Fruit fly (Drosophila melanogaster) whole organism, embryonic: ENCODE measurements around the gene CG10694.

Experiments used
- CG10321 ChIP-seq: fragments of 200-800 bp; sonication (Bioruptor generic); IDR thresholded peaks from 2 replicates; pipeline ENCODE4 v1.3.6; 2022; ENCODE audit warnings: missing biosample characterization, missing genetic modification characterization
- CG10462 ChIP-seq: fragments of 200-800 bp; sonication (Bioruptor generic); optimal IDR thresholded peaks from 2 replicates; lab custom pipeline; 2016; ENCODE audit warnings: missing biosample characterization, missing genetic modification characterization
- CG10543 ChIP-seq: fragments of 200-800 bp; sonication (Bioruptor generic); optimal IDR thresholded peaks from 3 replicates; lab custom pipeline; 2017; ENCODE audit warnings: missing biosample characterization, mild to moderate bottlenecking, missing genetic modification characterization, moderate library complexity
- CG11247 ChIP-seq: fragments of 200-800 bp; sonication (Bioruptor generic); IDR thresholded peaks from 2 replicates; pipeline ENCODE4 v1.3.6; 2022; ENCODE audit warnings: missing biosample characterization, missing genetic modification characterization
- CG12942 ChIP-seq: fragments of 200-800 bp; sonication (Bioruptor generic); optimal IDR thresholded peaks from 3 replicates; lab custom pipeline; 2016; ENCODE audit warnings: missing biosample characterization, missing genetic modification characterization
- CG13894 ChIP-seq: fragments of 200-800 bp; sonication (Bioruptor generic); optimal IDR thresholded peaks from 3 replicates; lab custom pipeline; 2018; ENCODE audit warnings: missing biosample characterization, mild to moderate bottlenecking, missing genetic modification characterization, moderate library complexity
- CG14014 ChIP-seq: fragments of 200-800 bp; sonication (Bioruptor generic); IDR thresholded peaks from 2 replicates; pipeline ENCODE4 v1.3.6; 2022; ENCODE audit warnings: missing biosample characterization, missing genetic modification characterization
- CG14441 ChIP-seq: fragments of 200-800 bp; sonication (Bioruptor generic); IDR thresholded peaks from 2 replicates; pipeline ENCODE4 v1.3.6; 2022; ENCODE audit warnings: missing biosample characterization, missing genetic modification characterization
- CG14965 ChIP-seq: fragments of 200-800 bp; sonication (Bioruptor generic); optimal IDR thresholded peaks from 2 replicates; lab custom pipeline; 2016; ENCODE audit warnings: missing biosample characterization, missing genetic modification characterization, borderline replicate concordance
- CG15073 ChIP-seq: fragments of 200-800 bp; sonication (Bioruptor generic); optimal IDR thresholded peaks from 2 replicates; lab custom pipeline; 2016; ENCODE audit warnings: missing biosample characterization, missing genetic modification characterization
- CG15696 ChIP-seq: fragments of 200-800 bp; sonication (Bioruptor generic); optimal IDR thresholded peaks from 2 replicates; lab custom pipeline; 2019; ENCODE audit warnings: missing biosample characterization, mild to moderate bottlenecking, missing genetic modification characterization, moderate library complexity
- CG18764 ChIP-seq: fragments of 200-800 bp; sonication (Bioruptor generic); optimal IDR thresholded peaks from 3 replicates; lab custom pipeline; 2016; ENCODE audit warnings: missing biosample characterization, missing genetic modification characterization
- CG2202 ChIP-seq: fragments of 200-800 bp; sonication (Bioruptor generic); optimal IDR thresholded peaks from 2 replicates; lab custom pipeline; 2018; ENCODE audit warnings: missing biosample characterization, mild to moderate bottlenecking, missing genetic modification characterization
- CG2712 ChIP-seq: fragments of 200-800 bp; optimal IDR thresholded peaks from 3 replicates; lab custom pipeline; 2019; ENCODE audit warnings: missing biosample characterization, mild to moderate bottlenecking, missing genetic modification characterization, moderate library complexity
- CG2875 ChIP-seq: fragments of 200-800 bp; sonication (Bioruptor generic); optimal IDR thresholded peaks from 2 replicates; lab custom pipeline; 2017; ENCODE audit warnings: missing biosample characterization, mild to moderate bottlenecking, missing genetic modification characterization, missing genetic modification reagents
- CG2889 ChIP-seq: fragments of 200-800 bp; sonication (Bioruptor generic); IDR thresholded peaks from 3 replicates; pipeline ENCODE4 v1.3.6; 2022; ENCODE audit warnings: missing biosample characterization, missing genetic modification characterization
- CG31388 ChIP-seq: fragments of 200-800 bp; sonication (Bioruptor generic); optimal IDR thresholded peaks from 2 replicates; lab custom pipeline; 2016; ENCODE audit warnings: missing biosample characterization, missing genetic modification characterization
- CG3407 ChIP-seq: fragments of 200-800 bp; sonication (Bioruptor generic); optimal IDR thresholded peaks from 2 replicates; lab custom pipeline; 2018; ENCODE audit warnings: missing biosample characterization, mild to moderate bottlenecking, missing genetic modification characterization
- CG9215 ChIP-seq: fragments of 200-800 bp; sonication (Bioruptor generic); IDR thresholded peaks from 2 replicates; pipeline ENCODE4 v1.3.6; 2022; ENCODE audit warnings: missing biosample characterization, missing genetic modification characterization
- Chrac-16 ChIP-seq: fragments of 200-800 bp; sonication (Bioruptor generic); optimal IDR thresholded peaks from 3 replicates; lab custom pipeline; 2016; ENCODE audit warnings: missing biosample characterization, missing genetic modification characterization
- Dek ChIP-seq: fragments of 200-800 bp; sonication (Bioruptor generic); optimal IDR thresholded peaks from 3 replicates; lab custom pipeline; 2019; ENCODE audit warnings: missing biosample characterization, mild to moderate bottlenecking, missing genetic modification characterization, moderate library complexity
- E2f1 ChIP-seq: fragments of 200-800 bp; sonication (Bioruptor generic); IDR thresholded peaks from 2 replicates; pipeline ENCODE4 v1.3.6; 2022; ENCODE audit warnings: missing biosample characterization, missing genetic modification characterization
- E2f2 ChIP-seq: fragments of 200-800 bp; sonication (Bioruptor generic); IDR thresholded peaks from 2 replicates; pipeline ENCODE4 v1.3.6; 2022; ENCODE audit warnings: missing biosample characterization, missing genetic modification characterization
- Fer2 ChIP-seq: fragments of 200-800 bp; sonication (Bioruptor generic); optimal IDR thresholded peaks from 2 replicates; lab custom pipeline; 2018; ENCODE audit warnings: missing biosample characterization, mild to moderate bottlenecking, missing genetic modification characterization, moderate library complexity
- GATAe ChIP-seq: fragments of 200-800 bp; sonication (Bioruptor generic); conservative IDR thresholded peaks from 2 replicates; pipeline ENCODE4 v1.3.6; 2022; ENCODE audit warnings: missing biosample characterization, missing genetic modification characterization
- Hr78 ChIP-seq, 2 experiments: fragments of 200-800 bp in 1 of 2; fragments of >200 bp in 1 of 2; sonication (Bioruptor generic) in 1 of 2; optimal IDR thresholded peaks; 2 replicates each; lab custom pipeline; 2017 to 2019; ENCODE audit warnings: missing biosample characterization in 2 of 2, missing genetic modification characterization in 2 of 2, mild to moderate bottlenecking in 1 of 2, moderate library complexity in 1 of 2
- NK7.1 ChIP-seq: fragments of 200-800 bp; sonication (Bioruptor generic); optimal IDR thresholded peaks from 3 replicates; lab custom pipeline; 2016; ENCODE audit warnings: missing biosample characterization, missing genetic modification characterization
- Neu2 ChIP-seq: fragments of 200-800 bp; sonication (Bioruptor generic); optimal IDR thresholded peaks from 3 replicates; lab custom pipeline; 2016; ENCODE audit warnings: missing biosample characterization, missing genetic modification characterization, borderline replicate concordance
- PHDP ChIP-seq: fragments of 200-800 bp; sonication (Bioruptor generic); optimal IDR thresholded peaks from 3 replicates; lab custom pipeline; 2018; ENCODE audit warnings: missing biosample characterization, mild to moderate bottlenecking, missing genetic modification characterization, moderate library complexity
- Sin3A ChIP-seq: fragments of >200 bp; optimal IDR thresholded peaks from 2 replicates; lab custom pipeline; 2018
- Sox100B ChIP-seq: fragments of 200-800 bp; sonication (Bioruptor generic); optimal IDR thresholded peaks from 3 replicates; lab custom pipeline; 2018; ENCODE audit warnings: missing biosample characterization, mild to moderate bottlenecking, missing genetic modification characterization
- Ssrp ChIP-seq: fragments of 200-800 bp; sonication (Bioruptor generic); optimal IDR thresholded peaks from 2 replicates; lab custom pipeline; 2018; ENCODE audit warnings: missing biosample characterization, mild to moderate bottlenecking, missing genetic modification characterization, moderate library complexity
- TFAM ChIP-seq: fragments of 200-800 bp; sonication (Bioruptor generic); optimal IDR thresholded peaks from 2 replicates; lab custom pipeline; 2017; ENCODE audit warnings: missing biosample characterization, missing genetic modification characterization, inconsistent platforms
- az2 ChIP-seq: fragments of 200-800 bp; sonication (Bioruptor generic); optimal IDR thresholded peaks from 3 replicates; lab custom pipeline; 2016; ENCODE audit warnings: missing biosample characterization, missing genetic modification characterization
- bowl ChIP-seq: fragments of 200-800 bp; sonication (Bioruptor generic); IDR thresholded peaks from 2 replicates; pipeline ENCODE4 v1.3.6; 2022; ENCODE audit warnings: missing biosample characterization, missing genetic modification characterization
- ci ChIP-seq: fragments of 200-800 bp; sonication (Bioruptor generic); IDR thresholded peaks from 3 replicates; pipeline ENCODE4 v1.3.6; 2022; ENCODE audit warnings: missing biosample characterization, missing genetic modification characterization
- cwo ChIP-seq: fragments of 200-800 bp; sonication (Bioruptor generic); optimal IDR thresholded peaks from 3 replicates; lab custom pipeline; 2017; ENCODE audit warnings: missing biosample characterization, missing genetic modification characterization, mild to moderate bottlenecking, moderate library complexity, missing genetic modification reagents
- da ChIP-seq: fragments of 200-800 bp; sonication (Bioruptor generic); optimal IDR thresholded peaks from 2 replicates; lab custom pipeline; 2016; ENCODE audit warnings: missing biosample characterization, missing genetic modification characterization
- fd3F ChIP-seq: fragments of 200-800 bp; sonication (Bioruptor generic); optimal IDR thresholded peaks from 2 replicates; lab custom pipeline; 2018; ENCODE audit warnings: missing biosample characterization, mild to moderate bottlenecking, missing genetic modification characterization, moderate library complexity
- gro ChIP-seq: fragments of 200-800 bp; sonication (Bioruptor generic); optimal IDR thresholded peaks from 2 replicates; lab custom pipeline; 2016; ENCODE audit warnings: missing biosample characterization, missing genetic modification characterization
- jigr1 ChIP-seq: fragments of 200-800 bp; sonication (Bioruptor generic); IDR thresholded peaks from 3 replicates; pipeline ENCODE4 v1.3.6; 2022; ENCODE audit warnings: missing biosample characterization, missing genetic modification characterization
- jing ChIP-seq: fragments of 200-800 bp; sonication (Bioruptor generic); optimal IDR thresholded peaks from 2 replicates; lab custom pipeline; 2018; ENCODE audit warnings: missing biosample characterization, mild to moderate bottlenecking, missing genetic modification characterization
- kni ChIP-seq: fragments of 200-800 bp; sonication (Bioruptor generic); optimal IDR thresholded peaks from 3 replicates; lab custom pipeline; 2017; ENCODE audit warnings: mild to moderate bottlenecking, missing biosample characterization, missing genetic modification reagents, missing genetic modification characterization
- run ChIP-seq: fragments of 200-800 bp; sonication (Bioruptor generic); optimal IDR thresholded peaks from 3 replicates; lab custom pipeline; 2018; ENCODE audit warnings: missing biosample characterization, mild to moderate bottlenecking, missing genetic modification characterization
- sc ChIP-seq, 3 experiments: fragments of >200 bp in 2 of 3; fragments of 200-800 bp in 1 of 3; sonication (Bioruptor generic) in 1 of 3; optimal IDR thresholded peaks; 2 replicates in 2 of 3; 3 replicates in 1 of 3; lab custom pipeline; 2017; ENCODE audit warnings: mild to moderate bottlenecking in 1 of 3, missing biosample characterization in 1 of 3, missing genetic modification characterization in 1 of 3, missing genetic modification reagents in 1 of 3
- sd ChIP-seq: fragments of 200-800 bp; sonication (Bioruptor generic); optimal IDR thresholded peaks from 3 replicates; lab custom pipeline; 2018; ENCODE audit warnings: missing biosample characterization, mild to moderate bottlenecking, missing genetic modification characterization, moderate library complexity
- slp2 ChIP-seq: fragments of 200-800 bp; sonication (Bioruptor generic); optimal IDR thresholded peaks from 2 replicates; lab custom pipeline; 2016; ENCODE audit warnings: missing biosample characterization, missing genetic modification characterization
- sr ChIP-seq: fragments of 200-800 bp; sonication (Bioruptor generic); IDR thresholded peaks from 3 replicates; pipeline ENCODE4 v1.3.6; 2022; ENCODE audit warnings: missing biosample characterization, missing genetic modification characterization
- wdn ChIP-seq: fragments of 200-800 bp; sonication (Bioruptor generic); IDR thresholded peaks from 2 replicates; pipeline ENCODE4 v1.3.6; 2022; ENCODE audit warnings: missing biosample characterization, missing genetic modification characterization
- zen ChIP-seq: fragments of 200-800 bp; sonication (Bioruptor generic); optimal IDR thresholded peaks from 3 replicates; lab custom pipeline; 2018; ENCODE audit warnings: missing biosample characterization, mild to moderate bottlenecking, missing genetic modification characterization, moderate library complexity
- zf30C ChIP-seq: fragments of 200-800 bp; sonication (Bioruptor generic); optimal IDR thresholded peaks from 3 replicates; lab custom pipeline; 2018; ENCODE audit warnings: missing biosample characterization, mild to moderate bottlenecking, missing genetic modification characterization

The CG10694 gene

DNA sequence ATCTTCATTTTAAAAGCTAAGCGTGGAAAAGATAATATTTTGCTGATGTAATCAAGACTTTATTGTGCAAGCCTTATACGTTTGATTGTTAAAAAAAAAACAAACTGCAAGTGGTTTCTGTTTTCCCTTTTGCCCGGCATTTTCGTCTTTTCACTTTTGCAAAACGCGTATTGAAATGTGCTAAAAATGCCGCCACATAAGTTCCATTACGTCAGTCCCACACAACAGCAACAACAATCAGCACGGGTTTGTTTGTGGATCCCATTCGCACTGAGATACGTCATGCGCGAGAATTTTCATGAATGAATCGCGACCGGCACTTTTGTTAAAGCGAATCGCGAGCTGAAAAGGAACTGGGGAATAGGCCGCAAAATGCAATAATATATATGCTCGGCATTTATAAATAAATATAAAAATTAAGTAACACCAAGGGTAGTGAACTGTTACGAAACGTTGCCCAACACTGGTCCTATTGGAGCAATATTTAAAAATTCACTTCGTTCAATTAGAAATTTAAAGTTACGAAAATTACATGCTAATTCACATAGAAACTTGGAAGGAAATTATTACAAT lies 1.0 kb upstream of the CG10694 start (continued):
- TF ChIP-seq Ssrp (peak; percentile 17), CG31388 (GFP tag; lab: Kevin White, UChicago) (no peak), jigr1 (GFP tag; lab: Robert Waterston, UW) (no peak), CG15696 (no peak), gro (GFP tag; lab: Kevin White, UChicago) (peak; percentile 69), Chrac-16 (peak; percentile 34), CG14441 (GFP tag; lab: Robert Waterston, UW) (no peak), TFAM (no peak), CG10321 (GFP tag; lab: Robert Waterston, UW) (no peak), CG14014 (GFP tag; lab: Robert Waterston, UW) (no peak), CG2889 (GFP tag; lab: Robert Waterston, UW) (no peak), Sox100B (GFP tag; lab: Kevin White, UChicago) (peak; percentile 24), CG2875 (GFP tag; lab: Kevin White, UChicago) (no peak), CG9215 (no peak), bowl (GFP tag; lab: Robert Waterston, UW) (no peak), jing (no peak), CG10462 (GFP tag; lab: Kevin White, UChicago) (no peak), GATAe (GFP tag; lab: Robert Waterston, UW) (no peak), zen (tag; lab: Kevin White, UChicago) (no peak), kni (no peak), E2f1 (no peak), CG11247 (GFP tag; lab: Robert Waterston, UW) (no peak), az2 (GFP tag; lab: Kevin White, UChicago) (peak; percentile 43), CG2712 (tag; lab: Kevin White, UChicago) (peak; percentile 48), CG18764 (GFP tag; lab: Kevin White, UChicago) (peak; percentile 42), run (tag; lab: Kevin White, UChicago) (no peak), Neu2 (no peak), CG10543 (peak; percentile 4), wdn (no peak), CG2202 (tag; lab: Kevin White, UChicago) (no peak), NK7.1 (no peak), da (GFP tag; lab: Kevin White, UChicago) (no peak), slp2 (no peak), CG3407 (GFP tag; lab: Kevin White, UChicago) (no peak), CG13894 (no peak), Dek (tag; lab: Kevin White, UChicago) (peak; percentile 11), Hr78 (GFP tag; optimal IDR thresholded peaks at IDR 0.05; lab: Kevin White, UChicago) (no peak), sr (no peak), cwo (GFP tag; lab: Kevin White, UChicago) (peak; percentile 63), zf30C (GFP tag; lab: Kevin White, UChicago) (no peak), CG14965 (GFP tag; lab: Kevin White, UChicago) (no peak), E2f2 (no peak), CG12942 (GFP tag; lab: Kevin White, UChicago) (peak; percentile 29), sc (optimal IDR thresholded peaks at IDR 0.05; lab: Kevin White, UChicago) (no peak), sc (GFP tag; optimal IDR thresholded peaks at IDR 0.05; lab: Kevin White, UChicago) (no peak), Fer2 (tag; lab: Kevin White, UChicago) (peak; percentile 19), sd (tag; lab: Kevin White, UChicago) (peak; percentile 12), ci (GFP tag; lab: Robert Waterston, UW) (no peak), Sin3A (no peak), fd3F (GFP tag; lab: Kevin White, UChicago) (no peak), PHDP (tag; lab: Kevin White, UChicago) (peak; percentile 64), CG15073 (GFP tag; lab: Kevin White, UChicago) (no peak)
